Worm (Caenorhabditis elegans) whole organism, young adult: Measurements from ENCODE around the gene smc-4.

Experiments
- C17E4.6 ChIP-seq: fragments of 200-800 bp; sonication (Bioruptor generic); IDR thresholded peaks from 2 replicates; pipeline ENCODE4 v1.3.6; 2022; ENCODE audit warnings: missing genetic modification reagents, missing genetic modification characterization, missing compliant biosample characterization
- D2030.7 ChIP-seq: fragments of 200-800 bp; sonication (Bioruptor generic); IDR thresholded peaks from 2 replicates; pipeline ENCODE4 v1.3.6; 2022; ENCODE audit warnings: missing genetic modification reagents, missing genetic modification characterization, missing compliant biosample characterization
- F22D6.2 ChIP-seq: sonication (generic microtip); optimal IDR thresholded peaks from 2 replicates; lab custom pipeline; 2016; ENCODE audit warnings: mild to moderate bottlenecking, missing genetic modification characterization, missing compliant biosample characterization
- F33H1.4 ChIP-seq: fragments of 200-800 bp; sonication (Bioruptor generic); IDR thresholded peaks from 2 replicates; pipeline ENCODE4 v1.3.6; 2022; ENCODE audit warnings: missing genetic modification reagents, missing genetic modification characterization, missing compliant biosample characterization
- Y53G8AR.9 ChIP-seq: fragments of 200-800 bp; sonication (Bioruptor generic); conservative IDR thresholded peaks from 2 replicates; pipeline ENCODE4 v1.3.6; 2022; ENCODE audit warnings: missing genetic modification reagents, missing genetic modification characterization, missing compliant biosample characterization
- Y56A3A.18 ChIP-seq: fragments of 200-800 bp; sonication (Bioruptor generic); IDR thresholded peaks from 2 replicates; pipeline ENCODE4 v1.3.6; 2022; ENCODE audit warnings: missing genetic modification reagents, missing genetic modification characterization, missing compliant biosample characterization
- Y79H2A.3 ChIP-seq: fragments of 200-800 bp; sonication (Bioruptor generic); conservative IDR thresholded peaks from 2 replicates; pipeline ENCODE4 v1.3.6; 2022; ENCODE audit warnings: missing genetic modification reagents, missing genetic modification characterization, missing compliant biosample characterization
- ZK185.1 ChIP-seq: sonication (generic microtip); optimal IDR thresholded peaks from 2 replicates; lab custom pipeline; 2016; ENCODE audit warnings: mild to moderate bottlenecking, missing genetic modification characterization, missing compliant biosample characterization; ENCODE audit not compliant: poor library complexity, severe bottlenecking
- akir-1 ChIP-seq: fragments of 200-800 bp; sonication (Bioruptor generic); optimal IDR thresholded peaks from 2 replicates; lab custom pipeline; 2018; ENCODE audit warnings: mild to moderate bottlenecking, missing genetic modification characterization, moderate library complexity, missing compliant biosample characterization
- atf-7 ChIP-seq: sonication (generic microtip); optimal IDR thresholded peaks from 2 replicates; lab custom pipeline; 2017; ENCODE audit warnings: mild to moderate bottlenecking, missing genetic modification characterization, missing compliant biosample characterization
- bed-1 ChIP-seq: fragments of 200-800 bp; sonication (Bioruptor generic); IDR thresholded peaks from 2 replicates; pipeline ENCODE4 v1.3.6; 2022; ENCODE audit warnings: missing genetic modification reagents, missing genetic modification characterization, missing compliant biosample characterization
- ccch-3 ChIP-seq: fragments of 200-800 bp; sonication (Bioruptor generic); optimal IDR thresholded peaks from 2 replicates; lab custom pipeline; 2018; ENCODE audit warnings: mild to moderate bottlenecking, missing genetic modification characterization, missing compliant biosample characterization
- cebp-1 ChIP-seq, 2 experiments: fragments of 200-800 bp in 1 of 2; sonication (Bioruptor generic) in 1 of 2; sonication (generic microtip) in 1 of 2; IDR thresholded peaks in 1 of 2; optimal IDR thresholded peaks in 1 of 2; 2 replicates each; pipeline versions ENCODE4 v1.3.6 to Lab custom; 2017 to 2022; ENCODE audit warnings: missing compliant biosample characterization in 2 of 2, missing genetic modification characterization in 2 of 2, mild to moderate bottlenecking in 1 of 2, missing genetic modification reagents in 1 of 2, moderate library complexity in 1 of 2
- ceh-91 ChIP-seq: fragments of 200-800 bp; sonication (Bioruptor generic); IDR thresholded peaks from 2 replicates; pipeline ENCODE4 v1.3.6; 2022; ENCODE audit warnings: missing genetic modification reagents, missing genetic modification characterization, missing compliant biosample characterization
- efl-1 ChIP-seq: fragments of 150-350 bp; optimal IDR thresholded peaks from 2 replicates; lab custom pipeline; 2014; ENCODE audit warnings: missing biosample characterization, missing genetic modification reagents, missing genetic modification characterization
- gei-17 ChIP-seq: fragments of 200-800 bp; sonication (Bioruptor generic); optimal IDR thresholded peaks from 2 replicates; lab custom pipeline; 2018; ENCODE audit warnings: mild to moderate bottlenecking, missing genetic modification characterization, missing compliant biosample characterization
- him-1 ChIP-seq: sonication (generic microtip); optimal IDR thresholded peaks from 2 replicates; lab custom pipeline; 2016; ENCODE audit warnings: missing genotype, missing genetic modification reagents, missing genetic modification characterization, missing compliant biosample characterization
- hmg-20 ChIP-seq: fragments of 200-800 bp; sonication (Bioruptor generic); IDR thresholded peaks from 2 replicates; pipeline ENCODE4 v1.3.6; 2022; ENCODE audit warnings: missing genetic modification reagents, missing genetic modification characterization, missing compliant biosample characterization
- hrde-1 ChIP-seq: sonication (generic microtip); optimal IDR thresholded peaks from 2 replicates; lab custom pipeline; 2016; ENCODE audit warnings: missing genetic modification characterization, mild to moderate bottlenecking, missing compliant biosample characterization, moderate library complexity, missing genotype, missing genetic modification reagents, borderline replicate concordance
- hsf-1 ChIP-seq: fragments of 200-800 bp; sonication (Bioruptor generic); IDR thresholded peaks from 2 replicates; pipeline ENCODE4 v1.3.6; 2022; ENCODE audit warnings: missing genetic modification reagents, missing genetic modification characterization, missing compliant biosample characterization
- let-607 ChIP-seq, 2 experiments: fragments of 200-800 bp in 1 of 2; sonication (Bioruptor generic) in 1 of 2; sonication (generic microtip) in 1 of 2; optimal IDR thresholded peaks; 2 replicates each; lab custom pipeline; 2016 to 2018; ENCODE audit warnings: mild to moderate bottlenecking in 2 of 2, missing compliant biosample characterization in 2 of 2, missing genetic modification characterization in 2 of 2, moderate library complexity in 2 of 2, missing genotype in 1 of 2
- lin-35 ChIP-seq, 3 experiments: fragments of 150-350 bp in 2 of 3; sonication (generic microtip) in 1 of 3; optimal IDR thresholded peaks; 2 replicates each; lab custom pipeline; 2014 to 2018; ENCODE audit warnings: missing biosample characterization in 3 of 3, missing genetic modification characterization in 3 of 3, missing genetic modification reagents in 3 of 3
- lin-40 ChIP-seq: sonication (generic microtip); optimal IDR thresholded peaks from 2 replicates; lab custom pipeline; 2016; ENCODE audit warnings: missing genetic modification characterization, mild to moderate bottlenecking, missing compliant biosample characterization, missing genotype, missing genetic modification reagents
- madf-10 ChIP-seq: sonication (generic microtip); optimal IDR thresholded peaks from 2 replicates; lab custom pipeline; 2016; ENCODE audit warnings: mild to moderate bottlenecking, missing genetic modification characterization, missing compliant biosample characterization
- mcd-1 ChIP-seq: fragments of 200-800 bp; sonication (Bioruptor generic); IDR thresholded peaks from 2 replicates; pipeline ENCODE4 v1.3.6; 2022; ENCODE audit warnings: missing genetic modification reagents, missing genetic modification characterization, missing compliant biosample characterization
- mel-28 ChIP-seq: sonication (generic microtip); optimal IDR thresholded peaks from 2 replicates; lab custom pipeline; 2016; ENCODE audit warnings: borderline replicate concordance, mild to moderate bottlenecking, missing genetic modification characterization, missing compliant biosample characterization
- nfya-2 ChIP-seq: fragments of 200-800 bp; sonication (Bioruptor generic); IDR thresholded peaks from 2 replicates; pipeline ENCODE4 v1.3.6; 2022; ENCODE audit warnings: missing genetic modification reagents, missing genetic modification characterization, missing compliant biosample characterization
- nhr-179 ChIP-seq: sonication (generic microtip); optimal IDR thresholded peaks from 2 replicates; lab custom pipeline; 2016; ENCODE audit warnings: mild to moderate bottlenecking, missing genetic modification characterization, missing compliant biosample characterization
- nhr-80 ChIP-seq: sonication (generic microtip); optimal IDR thresholded peaks from 2 replicates; lab custom pipeline; 2016; ENCODE audit warnings: missing genetic modification characterization, missing compliant biosample characterization
- nhr-90 ChIP-seq: sonication (generic microtip); optimal IDR thresholded peaks from 2 replicates; lab custom pipeline; 2016; ENCODE audit warnings: missing genotype, mild to moderate bottlenecking, missing genetic modification characterization, missing compliant biosample characterization
- rcor-1 ChIP-seq: fragments of 200-800 bp; sonication (Bioruptor generic); IDR thresholded peaks from 2 replicates; pipeline ENCODE4 v1.3.6; 2022; ENCODE audit warnings: missing genetic modification reagents, missing genetic modification characterization, missing compliant biosample characterization
- rec-8 ChIP-seq, 2 experiments: sonication (generic microtip); optimal IDR thresholded peaks; 2 replicates each; lab custom pipeline; 2016; ENCODE audit warnings: mild to moderate bottlenecking in 2 of 2, missing genetic modification characterization in 2 of 2, missing genetic modification reagents in 2 of 2, missing genotype in 2 of 2, missing biosample characterization in 1 of 2, missing compliant biosample characterization in 1 of 2, moderate library complexity in 1 of 2
- rpc-1 ChIP-seq, 2 experiments: fragments of 150-350 bp in 1 of 2; sonication (generic microtip) in 1 of 2; optimal IDR thresholded peaks; 2 replicates each; lab custom pipeline; 2014 to 2018; ENCODE audit warnings: missing biosample characterization in 1 of 2, missing genetic modification characterization in 1 of 2, missing genetic modification reagents in 1 of 2, missing genotype in 1 of 2
- snpc-1.1 ChIP-seq: sonication (generic microtip); optimal IDR thresholded peaks from 2 replicates; lab custom pipeline; 2017; ENCODE audit warnings: missing genetic modification characterization, mild to moderate bottlenecking, missing compliant biosample characterization, antibody characterized with exemption, moderate library complexity, missing genotype, missing genetic modification reagents; ENCODE audit not compliant: insufficient read depth
- snpc-1.3 ChIP-seq: sonication (generic microtip); optimal IDR thresholded peaks from 2 replicates; lab custom pipeline; 2017; ENCODE audit warnings: missing genetic modification characterization, mild to moderate bottlenecking, missing compliant biosample characterization, antibody characterized with exemption, moderate library complexity, missing genotype, missing genetic modification reagents; ENCODE audit not compliant: insufficient read depth
- unc-62 ChIP-seq: fragments of 150-350 bp; optimal IDR thresholded peaks from 2 replicates; lab custom pipeline; 2014; ENCODE audit warnings: missing biosample characterization, missing genetic modification reagents, missing genetic modification characterization
- zfh-2 ChIP-seq: fragments of 200-800 bp; sonication (Bioruptor generic); conservative IDR thresholded peaks from 2 replicates; pipeline ENCODE4 v1.3.6; 2022; ENCODE audit warnings: missing genetic modification reagents, missing genetic modification characterization, missing compliant biosample characterization
- zim-3 ChIP-seq: sonication (generic microtip); optimal IDR thresholded peaks from 2 replicates; lab custom pipeline; 2017; ENCODE audit warnings: mild to moderate bottlenecking, missing genetic modification characterization, moderate library complexity, missing compliant biosample characterization
- ztf-18 ChIP-seq: sonication (generic microtip); optimal IDR thresholded peaks from 2 replicates; lab custom pipeline; 2016; ENCODE audit warnings: missing genotype, mild to moderate bottlenecking, missing genetic modification characterization, missing compliant biosample characterization
- ztf-26 ChIP-seq: sonication (generic microtip); optimal IDR thresholded peaks from 2 replicates; lab custom pipeline; 2017; ENCODE audit warnings: missing genetic modification characterization, missing compliant biosample characterization

The smc-4 gene

DNA sequence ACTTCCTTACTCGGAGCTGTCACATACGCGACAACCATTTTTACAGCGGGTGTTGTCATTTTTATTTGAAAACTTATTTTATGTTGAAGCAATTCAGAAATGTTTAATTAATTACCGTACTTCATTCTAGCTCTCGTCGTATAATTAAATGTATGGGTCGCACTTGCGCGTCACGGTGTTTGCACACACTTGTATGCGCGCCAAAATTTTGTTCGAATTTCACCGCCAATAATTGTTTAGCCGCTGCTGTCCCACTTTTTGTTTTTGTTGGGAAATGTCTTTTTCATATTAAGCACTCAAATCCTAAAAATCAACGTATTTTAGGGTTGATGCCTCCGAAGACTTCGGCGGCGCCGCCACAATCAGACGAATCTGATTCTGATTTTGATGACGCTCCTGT lies at the start of gene smc-4, which contains the start of gene F35G12.7 (continued):
- TF ChIP-seq lin-35 (GFP tag; optimal IDR thresholded peaks at IDR 0.05; lab: Kevin White, UChicago) = peak in 1 of 3 experiments; percentile 62
- TF ChIP-seq Y79H2A.3 (GFP tag; lab: Robert Waterston, UW) = no peak
- peak; percentile 58; the same call in 1 of the 2 replicates for TF ChIP-seq hsf-1 (GFP tag; lab: Robert Waterston, UW)
- no peak for TF ChIP-seq ccch-3
- no peak for TF ChIP-seq unc-62 (GFP tag; lab: Kevin White, UChicago)
- no peak for TF ChIP-seq nhr-179 (tag; lab: Kevin White, UChicago)
- TF ChIP-seq ceh-91 (GFP tag; lab: Robert Waterston, UW) = peak; percentile 73
- TF ChIP-seq efl-1 = peak; percentile 94
- no peak for TF ChIP-seq rec-8 (tag; optimal IDR thresholded peaks at IDR 0.05; lab: Kevin White, UChicago)
- peak; percentile 19 for TF ChIP-seq ztf-18
- no peak for TF ChIP-seq gei-17 (GFP tag; lab: Kevin White, UChicago)
- TF ChIP-seq ZK185.1 (tag; lab: Kevin White, UChicago) = no peak
- TF ChIP-seq zim-3 (tag; lab: Kevin White, UChicago) = no peak
- no peak for TF ChIP-seq let-607 (tag; optimal IDR thresholded peaks at IDR 0.05; lab: Kevin White, UChicago)
- no peak for TF ChIP-seq bed-1 (GFP tag; lab: Robert Waterston, UW)
- no peak for TF ChIP-seq F22D6.2 (tag; lab: Kevin White, UChicago)
- peak; percentile 68; the same call in 1 of the 2 replicates for TF ChIP-seq Y53G8AR.9 (GFP tag; lab: Robert Waterston, UW)
- no peak for TF ChIP-seq lin-40 (tag; lab: Kevin White, UChicago)
- TF ChIP-seq snpc-1.1 = peak; percentile 21
- TF ChIP-seq madf-10 (tag; lab: Kevin White, UChicago) = no peak
- no peak for TF ChIP-seq nfya-2
- TF ChIP-seq mel-28 (tag; lab: Kevin White, UChicago) = no peak
- peak; percentile 55; the same call in 1 of the 2 replicates for TF ChIP-seq mcd-1 (GFP tag; lab: Robert Waterston, UW)
- TF ChIP-seq hmg-20 (GFP tag; lab: Robert Waterston, UW) = no peak
- peak; percentile 40; the same call in 1 of the 2 replicates for TF ChIP-seq rcor-1
- TF ChIP-seq atf-7 = no peak
- TF ChIP-seq F33H1.4 (GFP tag; lab: Robert Waterston, UW) = peak; percentile 70
- no peak for TF ChIP-seq ztf-26 (tag; lab: Kevin White, UChicago)

DNA sequence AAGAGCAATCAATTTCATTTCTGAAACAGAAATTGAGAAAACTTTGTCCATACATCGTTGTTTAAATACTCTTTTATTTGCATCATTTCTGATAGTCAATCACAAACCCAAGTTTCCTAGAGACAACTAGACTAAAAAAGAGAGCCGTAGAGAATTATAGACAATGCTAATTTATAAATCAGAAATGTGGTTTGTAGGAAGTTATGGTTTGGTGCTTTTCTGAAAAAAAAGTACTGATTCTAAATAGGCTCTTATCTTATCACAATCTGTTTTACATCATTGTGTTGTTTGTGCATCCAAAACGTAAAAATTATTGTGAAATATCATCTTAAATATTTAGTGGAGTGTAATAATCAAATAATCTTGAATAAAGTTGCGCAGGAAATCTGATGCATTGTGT lies 46.7 kb upstream of the smc-4 start, which contains the start of gene ugt-62:
ugt-62 (minus strand) TSS at position 20 of the 400 bp plus-strand sequence.
- TF ChIP-seq nhr-80 (peak; percentile 98), hrde-1 (tag; lab: Kevin White, UChicago) (no peak), zfh-2 (GFP tag; lab: Robert Waterston, UW) (no peak), cebp-1 (GFP tag; IDR thresholded peaks at IDR 0.05; lab: Robert Waterston, UW) (peak; percentile 74), cebp-1 (tag; optimal IDR thresholded peaks at IDR 0.05; lab: Kevin White, UChicago) (no peak), efl-1 (no peak), Y56A3A.18 (GFP tag; lab: Robert Waterston, UW) (no peak), akir-1 (GFP tag; lab: Kevin White, UChicago) (no peak)

DNA sequence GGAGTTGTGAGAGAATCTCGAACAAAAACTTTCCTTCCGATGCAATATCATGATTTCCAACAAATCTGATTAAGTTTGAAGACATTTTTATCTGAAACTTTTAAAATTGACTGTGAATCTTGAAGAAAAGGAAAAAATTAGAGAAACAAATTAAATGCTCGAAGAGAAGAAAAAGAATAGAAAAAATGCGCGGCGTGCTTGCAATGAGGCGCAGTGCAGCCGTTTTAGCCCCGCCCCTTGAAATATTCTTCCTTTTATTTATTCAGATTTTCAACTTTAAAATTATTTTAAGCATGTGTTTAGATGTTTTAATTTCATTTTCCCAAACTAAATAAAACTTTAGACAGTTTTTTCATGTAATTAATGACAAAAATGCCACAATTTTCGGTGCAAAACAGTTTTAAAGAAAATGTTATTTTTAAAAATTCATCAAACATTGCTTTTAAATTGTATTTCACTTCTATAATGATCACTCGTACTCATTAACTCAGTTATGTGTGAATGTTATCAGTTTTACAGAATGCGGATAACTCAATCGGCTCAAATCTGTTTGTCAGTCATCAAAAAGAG lies 44.9 kb upstream of the smc-4 start, which contains the start of the genes mrps-34 and cisd-3.1:
mrps-34 (minus strand) TSS at position 91 of the 570 bp plus-strand sequence.
cisd-3.1 (plus strand) TSS at position 520 of the 570 bp plus-strand sequence.
- TF ChIP-seq rpc-1 (optimal IDR thresholded peaks at IDR 0.05; lab: Kevin White, UChicago) (peak; percentile 2), rpc-1 (tag; optimal IDR thresholded peaks at IDR 0.05; lab: Kevin White, UChicago) (no peak), bed-1 (GFP tag; lab: Robert Waterston, UW) (no peak), nhr-90 (tag; lab: Kevin White, UChicago) (no peak), snpc-1.3 (tag; lab: Kevin White, UChicago) (no peak), D2030.7 (no peak), C17E4.6 (GFP tag; lab: Robert Waterston, UW) (no peak), mcd-1 (GFP tag; lab: Robert Waterston, UW) (no peak), him-1 (tag; lab: Kevin White, UChicago) (peak; percentile 11), nhr-80 (no peak), ccch-3 (no peak)
